Fruit fly (Drosophila melanogaster) whole organism, embryonic: ENCODE results near the gene RpS3.

Experiments
- Bdp1 ChIP-seq: fragments of 200-800 bp; sonication (Bioruptor generic); optimal IDR thresholded peaks from 3 replicates; lab custom pipeline; 2016; ENCODE audit warnings: missing biosample characterization, missing genetic modification characterization
- Bgb ChIP-seq: fragments of 200-800 bp; sonication (Bioruptor generic); IDR thresholded peaks from 2 replicates; pipeline ENCODE4 v1.3.6; 2022; ENCODE audit warnings: missing biosample characterization, missing genetic modification characterization; ENCODE audit not compliant: partially characterized antibody
- Bteb2 ChIP-seq: fragments of 200-800 bp; sonication (Bioruptor generic); optimal IDR thresholded peaks from 2 replicates; lab custom pipeline; 2016; ENCODE audit warnings: missing biosample characterization, missing genetic modification characterization
- CG10267 ChIP-seq: fragments of 200-800 bp; sonication (Bioruptor generic); optimal IDR thresholded peaks from 2 replicates; lab custom pipeline; 2018; ENCODE audit warnings: missing biosample characterization, mild to moderate bottlenecking, missing genetic modification characterization, moderate library complexity
- CG12104 ChIP-seq: fragments of 200-800 bp; sonication (Bioruptor generic); optimal IDR thresholded peaks from 3 replicates; lab custom pipeline; 2016; ENCODE audit warnings: missing biosample characterization, missing genetic modification characterization
- CG12299 ChIP-seq: fragments of 200-800 bp; sonication (Bioruptor generic); optimal IDR thresholded peaks from 2 replicates; lab custom pipeline; 2018; ENCODE audit warnings: missing biosample characterization, mild to moderate bottlenecking, missing genetic modification characterization
- CG17359 ChIP-seq: fragments of 200-800 bp; sonication (Bioruptor generic); optimal IDR thresholded peaks from 3 replicates; lab custom pipeline; 2018; ENCODE audit warnings: missing biosample characterization, mild to moderate bottlenecking, missing genetic modification characterization, moderate library complexity
- CG2875 ChIP-seq: fragments of 200-800 bp; sonication (Bioruptor generic); optimal IDR thresholded peaks from 2 replicates; lab custom pipeline; 2017; ENCODE audit warnings: missing biosample characterization, mild to moderate bottlenecking, missing genetic modification characterization, missing genetic modification reagents
- CG31441 ChIP-seq: fragments of 200-800 bp; sonication (Bioruptor generic); IDR thresholded peaks from 2 replicates; pipeline ENCODE4 v1.3.6; 2022; ENCODE audit warnings: missing biosample characterization, missing genetic modification characterization
- CG33213 ChIP-seq: fragments of 200-800 bp; sonication (Bioruptor generic); optimal IDR thresholded peaks from 3 replicates; lab custom pipeline; 2016; ENCODE audit warnings: missing biosample characterization, missing genetic modification characterization
- CG3407 ChIP-seq: fragments of 200-800 bp; sonication (Bioruptor generic); optimal IDR thresholded peaks from 2 replicates; lab custom pipeline; 2018; ENCODE audit warnings: missing biosample characterization, mild to moderate bottlenecking, missing genetic modification characterization
- CG3838 ChIP-seq: fragments of 200-800 bp; sonication (Bioruptor generic); optimal IDR thresholded peaks from 3 replicates; lab custom pipeline; 2016; ENCODE audit warnings: missing biosample characterization, missing genetic modification characterization
- CG4820 ChIP-seq: fragments of 200-800 bp; sonication (Bioruptor generic); optimal IDR thresholded peaks from 3 replicates; lab custom pipeline; 2016; ENCODE audit warnings: missing biosample characterization, missing genetic modification characterization
- CG6175 ChIP-seq: fragments of 200-800 bp; sonication (Bioruptor generic); IDR thresholded peaks from 3 replicates; pipeline ENCODE4 v1.3.6; 2022; ENCODE audit warnings: missing biosample characterization, missing genetic modification characterization
- CG6683 ChIP-seq: fragments of 200-800 bp; sonication (Bioruptor generic); optimal IDR thresholded peaks from 2 replicates; lab custom pipeline; 2017; ENCODE audit warnings: missing biosample characterization, mild to moderate bottlenecking, missing genetic modification characterization, missing genetic modification reagents
- CG6689 ChIP-seq: fragments of 200-800 bp; sonication (Bioruptor generic); IDR thresholded peaks from 2 replicates; pipeline ENCODE4 v1.3.6; 2022; ENCODE audit warnings: missing biosample characterization, missing genetic modification characterization
- Chrac-16 ChIP-seq: fragments of 200-800 bp; sonication (Bioruptor generic); optimal IDR thresholded peaks from 3 replicates; lab custom pipeline; 2016; ENCODE audit warnings: missing biosample characterization, missing genetic modification characterization
- CoRest ChIP-seq: fragments of 200-800 bp; sonication (Bioruptor generic); optimal IDR thresholded peaks from 3 replicates; lab custom pipeline; 2018; ENCODE audit warnings: missing biosample characterization, mild to moderate bottlenecking, missing genetic modification characterization, moderate library complexity
- Dek ChIP-seq: fragments of 200-800 bp; sonication (Bioruptor generic); optimal IDR thresholded peaks from 3 replicates; lab custom pipeline; 2019; ENCODE audit warnings: missing biosample characterization, mild to moderate bottlenecking, missing genetic modification characterization, moderate library complexity
- Eip74EF ChIP-seq, 2 experiments: fragments of 200-800 bp in 1 of 2; fragments of >200 bp in 1 of 2; sonication (Bioruptor generic) in 1 of 2; optimal IDR thresholded peaks; 2 replicates each; lab custom pipeline; 2017 to 2019; ENCODE audit warnings: missing biosample characterization in 2 of 2, missing genetic modification characterization in 2 of 2, mild to moderate bottlenecking in 1 of 2, moderate library complexity in 1 of 2
- HHEX ChIP-seq: fragments of 200-800 bp; sonication (Bioruptor generic); optimal IDR thresholded peaks from 3 replicates; lab custom pipeline; 2017; ENCODE audit warnings: missing biosample characterization, mild to moderate bottlenecking, missing genetic modification characterization, missing genetic modification reagents
- Hsf ChIP-seq: fragments of 200-800 bp; sonication (Bioruptor generic); optimal IDR thresholded peaks from 3 replicates; lab custom pipeline; 2016; ENCODE audit warnings: missing biosample characterization, missing genetic modification characterization
- Kr ChIP-seq: fragments of 200-800 bp; sonication (Bioruptor generic); optimal IDR thresholded peaks from 2 replicates; lab custom pipeline; 2017; ENCODE audit warnings: missing biosample characterization, mild to moderate bottlenecking, missing genetic modification characterization
- Lpt ChIP-seq: fragments of >200 bp; optimal IDR thresholded peaks from 2 replicates; lab custom pipeline; 2018; ENCODE audit warnings: missing biosample characterization, missing genetic modification characterization
- MBD-R2 ChIP-seq: fragments of 200-800 bp; sonication (Bioruptor generic); IDR thresholded peaks from 2 replicates; pipeline ENCODE4 v1.3.6; 2022; ENCODE audit warnings: missing biosample characterization, missing genetic modification characterization
- Meics ChIP-seq: fragments of 200-800 bp; sonication (Bioruptor generic); optimal IDR thresholded peaks from 2 replicates; lab custom pipeline; 2017; ENCODE audit warnings: missing biosample characterization, mild to moderate bottlenecking, missing genetic modification characterization
- Mes4 ChIP-seq: fragments of 200-800 bp; sonication (Bioruptor generic); optimal IDR thresholded peaks from 2 replicates; lab custom pipeline; 2016; ENCODE audit warnings: missing biosample characterization, missing genetic modification characterization
- NfI ChIP-seq: fragments of 200-800 bp; sonication (Bioruptor generic); optimal IDR thresholded peaks from 3 replicates; lab custom pipeline; 2018; ENCODE audit warnings: missing biosample characterization, mild to moderate bottlenecking, missing genetic modification characterization, moderate library complexity
- Sin3A ChIP-seq: fragments of >200 bp; optimal IDR thresholded peaks from 2 replicates; lab custom pipeline; 2018
- Usf ChIP-seq: fragments of 200-800 bp; sonication (Bioruptor generic); optimal IDR thresholded peaks from 2 replicates; lab custom pipeline; 2017; ENCODE audit warnings: missing genotype, missing biosample characterization, missing genetic modification characterization
- abd-A ChIP-seq: fragments of 200-800 bp; sonication (Bioruptor generic); optimal IDR thresholded peaks from 3 replicates; lab custom pipeline; 2019; ENCODE audit warnings: missing biosample characterization, mild to moderate bottlenecking, missing genetic modification characterization, moderate library complexity
- ash1 ChIP-seq: fragments of 200-800 bp; sonication (Bioruptor generic); optimal IDR thresholded peaks from 2 replicates; lab custom pipeline; 2018; ENCODE audit warnings: missing biosample characterization, mild to moderate bottlenecking, missing genetic modification characterization
- bowl ChIP-seq: fragments of 200-800 bp; sonication (Bioruptor generic); IDR thresholded peaks from 2 replicates; pipeline ENCODE4 v1.3.6; 2022; ENCODE audit warnings: missing biosample characterization, missing genetic modification characterization
- fd102C ChIP-seq: fragments of 200-800 bp; sonication (Bioruptor generic); optimal IDR thresholded peaks from 2 replicates; lab custom pipeline; 2018; ENCODE audit warnings: missing biosample characterization, mild to moderate bottlenecking, missing genetic modification characterization, moderate library complexity
- gem ChIP-seq: fragments of 200-800 bp; sonication (Bioruptor generic); optimal IDR thresholded peaks from 2 replicates; lab custom pipeline; 2019; ENCODE audit warnings: missing biosample characterization, mild to moderate bottlenecking, missing genetic modification characterization, moderate library complexity
- grn ChIP-seq: fragments of 200-800 bp; sonication (Bioruptor generic); optimal IDR thresholded peaks from 3 replicates; lab custom pipeline; 2017; ENCODE audit warnings: missing biosample characterization, missing genetic modification characterization
- gsb-n ChIP-seq: fragments of 200-800 bp; sonication (Bioruptor generic); optimal IDR thresholded peaks from 3 replicates; lab custom pipeline; 2018; ENCODE audit warnings: missing biosample characterization, mild to moderate bottlenecking, missing genetic modification characterization
- gt ChIP-seq: fragments of 200-800 bp; sonication (Bioruptor generic); IDR thresholded peaks from 2 replicates; pipeline ENCODE4 v1.3.6; 2022; ENCODE audit warnings: missing biosample characterization, missing genetic modification characterization
- jing ChIP-seq: fragments of 200-800 bp; sonication (Bioruptor generic); optimal IDR thresholded peaks from 2 replicates; lab custom pipeline; 2018; ENCODE audit warnings: missing biosample characterization, mild to moderate bottlenecking, missing genetic modification characterization
- mam ChIP-seq: fragments of 200-800 bp; sonication (Bioruptor generic); optimal IDR thresholded peaks from 3 replicates; lab custom pipeline; 2016; ENCODE audit warnings: missing biosample characterization, missing genetic modification characterization
- mirr ChIP-seq: fragments of 200-800 bp; sonication (Bioruptor generic); optimal IDR thresholded peaks from 3 replicates; lab custom pipeline; 2018; ENCODE audit warnings: missing biosample characterization, mild to moderate bottlenecking, missing genetic modification characterization
- nerfin-2 ChIP-seq: fragments of 200-800 bp; sonication (Bioruptor generic); IDR thresholded peaks from 2 replicates; pipeline ENCODE4 v1.3.6; 2022; ENCODE audit warnings: missing biosample characterization, missing genetic modification characterization; ENCODE audit not compliant: partially characterized antibody
- prd ChIP-seq, 3 experiments: fragments of >200 bp in 2 of 3; fragments of 200-800 bp in 1 of 3; sonication (Bioruptor generic) in 1 of 3; optimal IDR thresholded peaks in 2 of 3; IDR thresholded peaks in 1 of 3; 2 replicates in 2 of 3; 3 replicates in 1 of 3; pipeline versions ENCODE4 v1.3.6 to Lab custom; 2017 to 2022; ENCODE audit warnings: missing biosample characterization in 1 of 3, missing genetic modification characterization in 1 of 3
- repo ChIP-seq: fragments of 200-800 bp; sonication (Bioruptor generic); optimal IDR thresholded peaks from 2 replicates; lab custom pipeline; 2016; ENCODE audit warnings: missing biosample characterization, missing genetic modification characterization
- row ChIP-seq: fragments of 200-800 bp; sonication (Bioruptor generic); IDR thresholded peaks from 3 replicates; pipeline ENCODE4 v1.3.6; 2022; ENCODE audit warnings: missing biosample characterization, missing genetic modification characterization
- run ChIP-seq: fragments of 200-800 bp; sonication (Bioruptor generic); optimal IDR thresholded peaks from 3 replicates; lab custom pipeline; 2018; ENCODE audit warnings: missing biosample characterization, mild to moderate bottlenecking, missing genetic modification characterization
- salm ChIP-seq: fragments of 200-800 bp; sonication (Bioruptor generic); optimal IDR thresholded peaks from 2 replicates; lab custom pipeline; 2018; ENCODE audit warnings: missing biosample characterization, mild to moderate bottlenecking, missing genetic modification characterization
- shn ChIP-seq: fragments of 200-800 bp; sonication (Bioruptor generic); optimal IDR thresholded peaks from 3 replicates; lab custom pipeline; 2016; ENCODE audit warnings: missing biosample characterization, missing genetic modification characterization
- slp2 ChIP-seq: fragments of 200-800 bp; sonication (Bioruptor generic); optimal IDR thresholded peaks from 2 replicates; lab custom pipeline; 2016; ENCODE audit warnings: missing biosample characterization, missing genetic modification characterization
- unc-4 ChIP-seq: fragments of 200-800 bp; sonication (Bioruptor generic); IDR thresholded peaks from 2 replicates; pipeline ENCODE4 v1.3.6; 2022; ENCODE audit warnings: missing biosample characterization, missing genetic modification characterization; ENCODE audit not compliant: partially characterized antibody
- zf30C ChIP-seq: fragments of 200-800 bp; sonication (Bioruptor generic); optimal IDR thresholded peaks from 3 replicates; lab custom pipeline; 2018; ENCODE audit warnings: missing biosample characterization, mild to moderate bottlenecking, missing genetic modification characterization

The RpS3 gene

dm6 chr3R:23326292-23326691 is 32.3 kb upstream of the RpS3 start (continued):
- TF ChIP-seq Dek (tag; lab: Kevin White, UChicago) (peak; percentile 69), unc-4 (GFP tag; lab: Robert Waterston, UW) (no peak), MBD-R2 (GFP tag; lab: Robert Waterston, UW) (peak; percentile 45; the same call in 1 of the 2 replicates), CG2875 (GFP tag; lab: Kevin White, UChicago) (peak; percentile 82), CG12104 (GFP tag; lab: Kevin White, UChicago) (peak; percentile 60), CG3407 (GFP tag; lab: Kevin White, UChicago) (peak; percentile 77), Hsf (peak; percentile 91), CG6683 (peak; percentile 50), Bdp1 (peak; percentile 74), Eip74EF (GFP tag; optimal IDR thresholded peaks at IDR 0.05; lab: Kevin White, UChicago) (peak in 1 of 2 experiments; percentile 70), row (GFP tag; lab: Robert Waterston, UW) (peak; percentile 88), run (tag; lab: Kevin White, UChicago) (peak; percentile 56), shn (GFP tag; lab: Kevin White, UChicago) (peak; percentile 68), Sin3A (no peak), jing (GFP tag; lab: Kevin White, UChicago) (peak; percentile 84), slp2 (GFP tag; lab: Kevin White, UChicago) (peak; percentile 84), CG3838 (GFP tag; lab: Kevin White, UChicago) (peak; percentile 39), CG31441 (peak; percentile 89), CG12299 (tag; lab: Kevin White, UChicago) (peak; percentile 66), repo (GFP tag; lab: Kevin White, UChicago) (peak; percentile 72), CG4820 (GFP tag; lab: Kevin White, UChicago) (peak; percentile 89), gt (peak; percentile 52; the same call in 1 of the 2 replicates), NfI (peak; percentile 86), CG17359 (tag; lab: Kevin White, UChicago) (peak; percentile 83), nerfin-2 (no peak), mam (GFP tag; lab: Kevin White, UChicago) (peak; percentile 80), Lpt (GFP tag; lab: Kevin White, UChicago) (no peak), Kr (GFP tag; lab: Kevin White, UChicago) (no peak), gem (peak; percentile 93), fd102C (peak; percentile 59)

- TF ChIP-seq CG33213 (no peak), prd (optimal IDR thresholded peaks at IDR 0.05; lab: Kevin White, UChicago) (no peak), prd (GFP tag; IDR thresholded peaks at IDR 0.05; lab: Robert Waterston, UW) (no peak), CG6689 (no peak), Chrac-16 (GFP tag; lab: Kevin White, UChicago) (no peak), abd-A (no peak), CG10267 (tag; lab: Kevin White, UChicago) (no peak)
These were observed 30.9 kb upstream of the RpS3 start for dm6 chr3R:23327707-23328106.

- TF ChIP-seq mirr (GFP tag; lab: Kevin White, UChicago) (peak; percentile 27), Meics (GFP tag; lab: Kevin White, UChicago) (peak; percentile 43), CG6175 (GFP tag; lab: Robert Waterston, UW) (no peak), zf30C (GFP tag; lab: Kevin White, UChicago) (peak; percentile 25), grn (no peak), gsb-n (tag; lab: Kevin White, UChicago) (peak; percentile 36), bowl (GFP tag; lab: Robert Waterston, UW) (no peak), salm (tag; lab: Kevin White, UChicago) (peak; percentile 4), Mes4 (GFP tag; lab: Kevin White, UChicago) (peak; percentile 15), ash1 (GFP tag; lab: Kevin White, UChicago) (no peak), Bteb2 (GFP tag; lab: Kevin White, UChicago) (no peak), Usf (GFP tag; lab: Kevin White, UChicago) (no peak), Bgb (GFP tag; lab: Robert Waterston, UW) (no peak; the same call in 1 of the 2 replicates), HHEX (GFP tag; lab: Kevin White, UChicago) (peak; percentile 41), CoRest (tag; lab: Kevin White, UChicago) (peak; percentile 13)
These were observed 27.3 kb upstream of the RpS3 start for dm6 chr3R:23331280-23331679.
